Fruit fly (Drosophila melanogaster): ENCODE measurements around the gene Cad87A.

The Cad87A gene

DNA sequence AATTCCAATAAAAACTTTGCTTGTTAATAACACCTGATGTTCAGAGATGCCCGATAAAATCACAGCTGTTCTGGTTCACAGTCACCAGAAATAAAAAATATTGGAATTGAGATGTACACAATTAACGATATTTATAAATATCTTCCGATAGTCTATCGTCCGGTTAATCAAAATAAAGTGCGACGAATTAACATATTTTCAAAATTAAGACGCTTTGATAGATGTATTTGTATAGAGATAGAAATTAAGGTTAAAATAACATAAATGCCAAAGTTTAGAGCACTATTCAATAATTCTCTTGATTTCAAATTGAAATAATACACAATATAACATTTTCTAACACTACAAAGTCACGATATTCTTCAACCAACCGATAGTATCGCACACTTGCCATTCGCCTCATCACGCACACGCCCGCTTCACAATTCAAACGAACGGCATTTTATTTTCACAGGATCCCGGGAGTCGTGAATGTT lies 13.8 kb upstream of the Cad87A start, which contains the start of the genes CG3281 and aurA (continued):
- no peak for TF ChIP-seq Jarid2 (GFP tag; optimal IDR thresholded peaks at IDR 0.05)
- peak; percentile 85 for TF ChIP-seq CG2712 (tag; optimal IDR thresholded peaks at IDR 0.05)
- TF ChIP-seq CG11247 (GFP tag; IDR thresholded peaks at IDR 0.05) = peak; percentile 55
- TF ChIP-seq gro (GFP tag; optimal IDR thresholded peaks at IDR 0.05) = peak; percentile 69
- peak; percentile 71 for TF ChIP-seq CG8924 (tag; optimal IDR thresholded peaks at IDR 0.05)
- no peak for TF ChIP-seq Sox102F (GFP tag; optimal IDR thresholded peaks at IDR 0.05)
- TF ChIP-seq ato (GFP tag; IDR thresholded peaks at IDR 0.05; ENCODE audit: partially characterized antibody) = peak; percentile 77
- TF ChIP-seq klu (GFP tag; IDR thresholded peaks at IDR 0.05) = peak; percentile 73
- no peak for TF ChIP-seq run (tag; optimal IDR thresholded peaks at IDR 0.05)
- peak in 1 of 3 experiments; percentile 80 for TF ChIP-seq lola (GFP tag; optimal IDR thresholded peaks at IDR 0.05)
- peak; percentile 76 for TF ChIP-seq NC2β (GFP tag; optimal IDR thresholded peaks at IDR 0.05)
- peak; percentile 10 for TF ChIP-seq pb (GFP tag; optimal IDR thresholded peaks at IDR 0.05)
- peak; percentile 48 for TF ChIP-seq yki (optimal IDR thresholded peaks at IDR 0.05)
- peak; percentile 46; the same call in 1 of the 2 replicates for TF ChIP-seq CG11085 (GFP tag; IDR thresholded peaks at IDR 0.05)
- no peak for TF ChIP-seq CG7745 (tag; optimal IDR thresholded peaks at IDR 0.05)
- TF ChIP-seq lilli (GFP tag; optimal IDR thresholded peaks at IDR 0.05) = peak; percentile 79
- no peak for TF ChIP-seq Hr78 (GFP tag; optimal IDR thresholded peaks at IDR 0.05)
- TF ChIP-seq CG17802 (tag; optimal IDR thresholded peaks at IDR 0.05) = no peak
- peak; percentile 20 for TF ChIP-seq CG12236 (GFP tag; optimal IDR thresholded peaks at IDR 0.05)
- peak; percentile 97 for TF ChIP-seq hbn (GFP tag; IDR thresholded peaks at IDR 0.05; ENCODE audit: partially characterized antibody)
- TF ChIP-seq Nf-YA (GFP tag; IDR thresholded peaks at IDR 0.05) = no peak
- TF ChIP-seq CG2120 (GFP tag; optimal IDR thresholded peaks at IDR 0.05) = peak; percentile 90
- no peak; the same call in 1 of the 3 replicates for TF ChIP-seq CG34422 (GFP tag; IDR thresholded peaks at IDR 0.05)
- TF ChIP-seq CG32772 (GFP tag; IDR thresholded peaks at IDR 0.05) = 0 out of 2 replicates have a peak, but pooled peaks have one; percentile 31
- TF ChIP-seq Oli (tag; optimal IDR thresholded peaks at IDR 0.05) = peak; percentile 44
- no peak for TF ChIP-seq cwo (GFP tag; optimal IDR thresholded peaks at IDR 0.05)
- TF ChIP-seq CG18262 (tag; optimal IDR thresholded peaks at IDR 0.05) = peak; percentile 73
- peak; percentile 99 for TF ChIP-seq CG3995 (GFP tag; optimal IDR thresholded peaks at IDR 0.05)
- peak; percentile 95 for TF ChIP-seq row (GFP tag; IDR thresholded peaks at IDR 0.05)
- peak; percentile 92 for TF ChIP-seq CG14710 (tag; optimal IDR thresholded peaks at IDR 0.05)
- TF ChIP-seq CG31224 (GFP tag; IDR thresholded peaks at IDR 0.05) = peak; percentile 18; the same call in 1 of the 2 replicates
- peak; percentile 35 for TF ChIP-seq Spps (tag; optimal IDR thresholded peaks at IDR 0.05)
- TF ChIP-seq gsb (GFP tag; IDR thresholded peaks at IDR 0.05) = no peak
- TF ChIP-seq kah (GFP tag; optimal IDR thresholded peaks at IDR 0.05) = no peak
- TF ChIP-seq E2f1 (GFP tag; IDR thresholded peaks at IDR 0.05) = peak; percentile 38
- TF ChIP-seq CkIIα-i1 (GFP tag; IDR thresholded peaks at IDR 0.05) = no peak
- TF ChIP-seq zfh2 (GFP tag; optimal IDR thresholded peaks at IDR 0.05) = peak; percentile 85
- TF ChIP-seq Side (GFP tag; optimal IDR thresholded peaks at IDR 0.05) = peak; percentile 72
- peak; percentile 69 for TF ChIP-seq pnt (GFP tag; optimal IDR thresholded peaks at IDR 0.05)
- TF ChIP-seq ac (GFP tag; optimal IDR thresholded peaks at IDR 0.05) = no peak
- peak; percentile 76 for TF ChIP-seq CG9727 (GFP tag; optimal IDR thresholded peaks at IDR 0.05)
- TF ChIP-seq HHEX (GFP tag; optimal IDR thresholded peaks at IDR 0.05) = peak; percentile 18
- TF ChIP-seq CG14667 (GFP tag; IDR thresholded peaks at IDR 0.05) = no peak
- TF ChIP-seq HLH54F (GFP tag; optimal IDR thresholded peaks at IDR 0.05) = peak; percentile 80
- TF ChIP-seq so (GFP tag; IDR thresholded peaks at IDR 0.05) = no peak
- TF ChIP-seq gcm (GFP tag; optimal IDR thresholded peaks at IDR 0.05) = peak; percentile 49
- TF ChIP-seq Drgx (GFP tag; IDR thresholded peaks at IDR 0.05) = no peak
- no peak for TF ChIP-seq CTCF (GFP tag; optimal IDR thresholded peaks at IDR 0.05)
- no peak for TF ChIP-seq otp (GFP tag; IDR thresholded peaks at IDR 0.05)
- no peak for TF ChIP-seq Eip74EF (GFP tag; optimal IDR thresholded peaks at IDR 0.05)
- peak; percentile 81 for TF ChIP-seq CG4404 (GFP tag; IDR thresholded peaks at IDR 0.05)

Measured in whole organism, embryonic.